Worm (Caenorhabditis elegans) whole organism, young adult: ENCODE measurements around the gene sul-2.

Experiments
- B0019.2 ChIP-seq: fragments of 200-800 bp; sonication (Bioruptor generic); conservative IDR thresholded peaks from 2 replicates; pipeline ENCODE4 v1.3.6; 2022; ENCODE audit warnings: missing genetic modification reagents, missing genetic modification characterization, missing compliant biosample characterization
- B0336.3 ChIP-seq: fragments of 200-800 bp; sonication (Bioruptor generic); IDR thresholded peaks from 2 replicates; pipeline ENCODE4 v1.3.6; 2022; ENCODE audit warnings: missing genetic modification characterization, missing compliant biosample characterization
- C06A6.2 ChIP-seq: fragments of 200-800 bp; sonication (Bioruptor generic); conservative IDR thresholded peaks from 2 replicates; pipeline ENCODE4 v1.3.6; 2022; ENCODE audit warnings: missing genetic modification characterization, missing compliant biosample characterization
- C17E4.6 ChIP-seq: fragments of 200-800 bp; sonication (Bioruptor generic); IDR thresholded peaks from 2 replicates; pipeline ENCODE4 v1.3.6; 2022; ENCODE audit warnings: missing genetic modification reagents, missing genetic modification characterization, missing compliant biosample characterization
- F22D6.2 ChIP-seq: sonication (generic microtip); optimal IDR thresholded peaks from 2 replicates; lab custom pipeline; 2016; ENCODE audit warnings: mild to moderate bottlenecking, missing genetic modification characterization, missing compliant biosample characterization
- F23B12.7 ChIP-seq: sonication (generic microtip); optimal IDR thresholded peaks from 2 replicates; lab custom pipeline; 2017; ENCODE audit warnings: missing genetic modification characterization, mild to moderate bottlenecking, missing compliant biosample characterization, antibody characterized with exemption, moderate library complexity; ENCODE audit not compliant: insufficient read depth
- F49E8.2 ChIP-seq: sonication (generic microtip); optimal IDR thresholded peaks from 3 replicates; lab custom pipeline; 2017; ENCODE audit warnings: missing genetic modification characterization, mild to moderate bottlenecking, missing compliant biosample characterization, antibody characterized with exemption, moderate library complexity; ENCODE audit not compliant: insufficient read depth
- F55B11.4 ChIP-seq: sonication (generic microtip); optimal IDR thresholded peaks from 2 replicates; lab custom pipeline; 2016; ENCODE audit warnings: missing compliant biosample characterization, missing genetic modification characterization, borderline replicate concordance; ENCODE audit not compliant: insufficient read depth
- T07F8.4 ChIP-seq: sonication (generic microtip); optimal IDR thresholded peaks from 2 replicates; lab custom pipeline; 2016; ENCODE audit warnings: mild to moderate bottlenecking, missing genetic modification characterization, moderate library complexity, missing compliant biosample characterization
- Y53G8AR.9 ChIP-seq: fragments of 200-800 bp; sonication (Bioruptor generic); conservative IDR thresholded peaks from 2 replicates; pipeline ENCODE4 v1.3.6; 2022; ENCODE audit warnings: missing genetic modification reagents, missing genetic modification characterization, missing compliant biosample characterization
- Y56A3A.18 ChIP-seq: fragments of 200-800 bp; sonication (Bioruptor generic); IDR thresholded peaks from 2 replicates; pipeline ENCODE4 v1.3.6; 2022; ENCODE audit warnings: missing genetic modification reagents, missing genetic modification characterization, missing compliant biosample characterization
- Y67H2A.10 ChIP-seq: fragments of 200-800 bp; sonication (Bioruptor generic); conservative IDR thresholded peaks from 2 replicates; pipeline ENCODE4 v1.3.6; 2022; ENCODE audit warnings: missing genetic modification reagents, missing genetic modification characterization, missing compliant biosample characterization
- Y79H2A.3 ChIP-seq: fragments of 200-800 bp; sonication (Bioruptor generic); conservative IDR thresholded peaks from 2 replicates; pipeline ENCODE4 v1.3.6; 2022; ENCODE audit warnings: missing genetic modification reagents, missing genetic modification characterization, missing compliant biosample characterization
- ZK185.1 ChIP-seq: sonication (generic microtip); optimal IDR thresholded peaks from 2 replicates; lab custom pipeline; 2016; ENCODE audit warnings: mild to moderate bottlenecking, missing genetic modification characterization, missing compliant biosample characterization; ENCODE audit not compliant: poor library complexity, severe bottlenecking
- aptf-2 ChIP-seq: fragments of 200-800 bp; sonication (Bioruptor generic); conservative IDR thresholded peaks from 2 replicates; pipeline ENCODE4 v1.3.6; 2022; ENCODE audit warnings: missing genetic modification reagents, missing genetic modification characterization, missing compliant biosample characterization
- aptf-3 ChIP-seq: fragments of 200-800 bp; sonication (Bioruptor generic); IDR thresholded peaks from 2 replicates; pipeline ENCODE4 v1.3.6; 2022; ENCODE audit warnings: missing genetic modification characterization, missing compliant biosample characterization
- atf-7 ChIP-seq: sonication (generic microtip); optimal IDR thresholded peaks from 2 replicates; lab custom pipeline; 2017; ENCODE audit warnings: mild to moderate bottlenecking, missing genetic modification characterization, missing compliant biosample characterization
- athp-1 ChIP-seq: sonication (generic microtip); optimal IDR thresholded peaks from 2 replicates; lab custom pipeline; 2017; ENCODE audit warnings: mild to moderate bottlenecking, missing genetic modification characterization, missing compliant biosample characterization
- bed-2 ChIP-seq: fragments of 200-800 bp; sonication (Bioruptor generic); IDR thresholded peaks from 2 replicates; pipeline ENCODE4 v1.3.6; 2022; ENCODE audit warnings: missing genetic modification reagents, missing genetic modification characterization, missing compliant biosample characterization
- ceh-40 ChIP-seq: fragments of 200-800 bp; sonication (Bioruptor generic); IDR thresholded peaks from 2 replicates; pipeline ENCODE4 v1.3.6; 2022; ENCODE audit warnings: missing genetic modification characterization, missing compliant biosample characterization
- dox-1 ChIP-seq: fragments of 200-800 bp; sonication (Bioruptor generic); IDR thresholded peaks from 2 replicates; pipeline ENCODE4 v1.3.6; 2022; ENCODE audit warnings: missing genetic modification reagents, missing genetic modification characterization, missing compliant biosample characterization
- egl-18 ChIP-seq: fragments of 200-800 bp; sonication (Bioruptor generic); IDR thresholded peaks from 2 replicates; pipeline ENCODE4 v1.3.6; 2022; ENCODE audit warnings: missing genetic modification reagents, missing genetic modification characterization, missing compliant biosample characterization
- egrh-3 ChIP-seq: fragments of 200-800 bp; sonication (Bioruptor generic); IDR thresholded peaks from 2 replicates; pipeline ENCODE4 v1.3.6; 2022; ENCODE audit warnings: missing genetic modification reagents, missing genetic modification characterization, missing compliant biosample characterization
- ekl-4 ChIP-seq: fragments of 200-800 bp; sonication (Bioruptor generic); IDR thresholded peaks from 2 replicates; pipeline ENCODE4 v1.3.6; 2022; ENCODE audit warnings: missing genetic modification reagents, missing genetic modification characterization, missing compliant biosample characterization
- gei-17 ChIP-seq: fragments of 200-800 bp; sonication (Bioruptor generic); optimal IDR thresholded peaks from 2 replicates; lab custom pipeline; 2018; ENCODE audit warnings: mild to moderate bottlenecking, missing genetic modification characterization, missing compliant biosample characterization
- him-1 ChIP-seq: sonication (generic microtip); optimal IDR thresholded peaks from 2 replicates; lab custom pipeline; 2016; ENCODE audit warnings: missing genotype, missing genetic modification reagents, missing genetic modification characterization, missing compliant biosample characterization
- hlh-12 ChIP-seq: sonication (generic microtip); optimal IDR thresholded peaks from 2 replicates; lab custom pipeline; 2016; ENCODE audit warnings: missing genetic modification characterization, missing compliant biosample characterization
- let-526 ChIP-seq: fragments of 200-800 bp; sonication (Bioruptor generic); IDR thresholded peaks from 2 replicates; pipeline ENCODE4 v1.3.6; 2022; ENCODE audit warnings: missing genetic modification reagents, missing genetic modification characterization, missing compliant biosample characterization
- let-607 ChIP-seq, 2 experiments: fragments of 200-800 bp in 1 of 2; sonication (Bioruptor generic) in 1 of 2; sonication (generic microtip) in 1 of 2; optimal IDR thresholded peaks; 2 replicates each; lab custom pipeline; 2016 to 2018; ENCODE audit warnings: mild to moderate bottlenecking in 2 of 2, missing compliant biosample characterization in 2 of 2, missing genetic modification characterization in 2 of 2, moderate library complexity in 2 of 2, missing genotype in 1 of 2
- lsy-27 ChIP-seq: sonication (generic microtip); optimal IDR thresholded peaks from 2 replicates; lab custom pipeline; 2017; ENCODE audit warnings: missing genetic modification characterization, mild to moderate bottlenecking, missing compliant biosample characterization, antibody characterized with exemption, missing genotype, borderline replicate concordance; ENCODE audit not compliant: insufficient read depth
- madf-8 ChIP-seq: fragments of 200-800 bp; sonication (Bioruptor generic); conservative IDR thresholded peaks from 2 replicates; pipeline ENCODE4 v1.3.6; 2022; ENCODE audit warnings: missing genetic modification reagents, missing genetic modification characterization, missing compliant biosample characterization
- nfya-1 ChIP-seq: sonication (generic microtip); optimal IDR thresholded peaks from 2 replicates; lab custom pipeline; 2017; ENCODE audit warnings: antibody characterized with exemption, missing compliant biosample characterization, missing genetic modification characterization, borderline replicate concordance; ENCODE audit not compliant: insufficient read depth
- nhr-120 ChIP-seq: fragments of 200-800 bp; sonication (Bioruptor generic); IDR thresholded peaks from 2 replicates; pipeline ENCODE4 v1.3.6; 2022; ENCODE audit warnings: missing genetic modification characterization, missing compliant biosample characterization
- pbrm-1 ChIP-seq: fragments of 200-800 bp; sonication (Bioruptor generic); IDR thresholded peaks from 2 replicates; pipeline ENCODE4 v1.3.6; 2022; ENCODE audit warnings: missing genetic modification reagents, missing genetic modification characterization, missing compliant biosample characterization
- rec-8 ChIP-seq, 2 experiments: sonication (generic microtip); optimal IDR thresholded peaks; 2 replicates each; lab custom pipeline; 2016; ENCODE audit warnings: mild to moderate bottlenecking in 2 of 2, missing genetic modification characterization in 2 of 2, missing genetic modification reagents in 2 of 2, missing genotype in 2 of 2, missing biosample characterization in 1 of 2, missing compliant biosample characterization in 1 of 2, moderate library complexity in 1 of 2
- repo-1 ChIP-seq: sonication (generic microtip); optimal IDR thresholded peaks from 2 replicates; lab custom pipeline; 2017; ENCODE audit warnings: mild to moderate bottlenecking, missing genetic modification characterization, missing compliant biosample characterization
- sea-2 ChIP-seq: fragments of 200-800 bp; sonication (Bioruptor generic); IDR thresholded peaks from 2 replicates; pipeline ENCODE4 v1.3.6; 2022; ENCODE audit warnings: missing genetic modification characterization, missing compliant biosample characterization
- unc-130 ChIP-seq: sonication (generic microtip); optimal IDR thresholded peaks from 2 replicates; lab custom pipeline; 2016; ENCODE audit warnings: missing genetic modification reagents, missing genetic modification characterization, missing compliant biosample characterization
- zim-3 ChIP-seq: sonication (generic microtip); optimal IDR thresholded peaks from 2 replicates; lab custom pipeline; 2017; ENCODE audit warnings: mild to moderate bottlenecking, missing genetic modification characterization, moderate library complexity, missing compliant biosample characterization
- ztf-26 ChIP-seq: sonication (generic microtip); optimal IDR thresholded peaks from 2 replicates; lab custom pipeline; 2017; ENCODE audit warnings: missing genetic modification characterization, missing compliant biosample characterization
- ztf-28 ChIP-seq: fragments of 200-800 bp; sonication (Bioruptor generic); IDR thresholded peaks from 2 replicates; pipeline ENCODE4 v1.3.6; 2022; ENCODE audit warnings: missing genetic modification reagents, missing genetic modification characterization, missing compliant biosample characterization
- ztf-6 ChIP-seq: fragments of 200-800 bp; sonication (Bioruptor generic); IDR thresholded peaks from 2 replicates; pipeline ENCODE4 v1.3.6; 2022; ENCODE audit warnings: missing genetic modification reagents, missing genetic modification characterization, missing compliant biosample characterization

Gene sul-2

ce11 chrV:8157446-8157845, at the start of gene sul-2:
sul-2 (plus strand) TSS chrV:8157746.
- no peak for TF ChIP-seq aptf-3 (GFP tag; lab: Robert Waterston, UW)
- no peak for TF ChIP-seq repo-1 (tag; lab: Kevin White, UChicago)
- TF ChIP-seq B0019.2 (GFP tag; lab: Robert Waterston, UW), result no peak
- no peak for TF ChIP-seq T07F8.4
- no peak for TF ChIP-seq nhr-120
- no peak for TF ChIP-seq athp-1 (tag; lab: Kevin White, UChicago)
- no peak for TF ChIP-seq zim-3
- no peak for TF ChIP-seq dox-1 (GFP tag; lab: Robert Waterston, UW)
- TF ChIP-seq Y67H2A.10, result no peak
- TF ChIP-seq nfya-1, result no peak
- no peak for TF ChIP-seq rec-8 (tag; optimal IDR thresholded peaks at IDR 0.05; lab: Kevin White, UChicago)
- no peak for TF ChIP-seq ceh-40
- no peak for TF ChIP-seq ztf-28

ce11 chrV:8108670-8109069, 48.9 kb upstream of the sul-2 start, which contains the start of gene myo-5:
myo-5 (plus strand) TSS chrV:8108970.
- no peak for TF ChIP-seq ZK185.1 (tag; lab: Kevin White, UChicago)
- no peak for TF ChIP-seq unc-130 (GFP tag; lab: Kevin White, UChicago)
- TF ChIP-seq atf-7 (tag; lab: Kevin White, UChicago), result no peak
- no peak for TF ChIP-seq let-607 (tag; optimal IDR thresholded peaks at IDR 0.05; lab: Kevin White, UChicago)
- TF ChIP-seq ztf-26, result no peak
- TF ChIP-seq C06A6.2 (GFP tag; lab: Robert Waterston, UW), result no peak
- no peak for TF ChIP-seq pbrm-1 (GFP tag; lab: Robert Waterston, UW)
- TF ChIP-seq C17E4.6, result no peak
- TF ChIP-seq rec-8 (tag; optimal IDR thresholded peaks at IDR 0.05; lab: Kevin White, UChicago), result no peak
- TF ChIP-seq let-526, result no peak
- no peak for TF ChIP-seq aptf-3 (GFP tag; lab: Robert Waterston, UW)
- no peak for TF ChIP-seq egl-18 (GFP tag; lab: Robert Waterston, UW)
- no peak for TF ChIP-seq gei-17 (GFP tag; lab: Kevin White, UChicago)
- no peak for TF ChIP-seq aptf-2 (GFP tag; lab: Robert Waterston, UW)
- TF ChIP-seq F55B11.4 (tag; lab: Kevin White, UChicago), result no peak
- no peak for TF ChIP-seq F23B12.7 (tag; lab: Kevin White, UChicago)
- TF ChIP-seq ztf-6, result no peak
- no peak for TF ChIP-seq zim-3

ce11 chrV:8110816-8111215, 46.7 kb upstream of the sul-2 start:
- TF ChIP-seq F49E8.2 (no peak), ekl-4 (no peak), egrh-3 (GFP tag; lab: Robert Waterston, UW) (no peak), B0336.3 (no peak), Y56A3A.18 (GFP tag; lab: Robert Waterston, UW) (no peak), lsy-27 (no peak), bed-2 (no peak), nhr-120 (no peak), let-526 (no peak), ztf-26 (no peak), Y53G8AR.9 (GFP tag; lab: Robert Waterston, UW) (no peak), sea-2 (GFP tag; lab: Robert Waterston, UW) (no peak), him-1 (tag; lab: Kevin White, UChicago) (no peak), madf-8 (GFP tag; lab: Robert Waterston, UW) (no peak), Y79H2A.3 (no peak), F22D6.2 (no peak), hlh-12 (tag; lab: Kevin White, UChicago) (no peak)
